Worm (Caenorhabditis elegans): ENCODE data around the gene F57F4.2.

ce11 chrV:6414985-6415384 is 25.5 kb upstream of the F57F4.2 start, which contains the start of gene cht-6:
- TF ChIP-seq nhr-6 (tag; optimal IDR thresholded peaks at IDR 0.05) (no peak), lin-1 (GFP tag; IDR thresholded peaks at IDR 0.05) (no peak), fkh-10 (GFP tag; optimal IDR thresholded peaks at IDR 0.05) (no peak), ztf-11 (tag; optimal IDR thresholded peaks at IDR 0.05) (no peak)

Data from whole organism, L4 larva.